Worm (Caenorhabditis elegans): Measurements from ENCODE around the gene M03F8.5.

ce11 chrV:5984244-5984643 lies 47.7 kb upstream of the M03F8.5 start:
- TF ChIP-seq ceh-45 (GFP tag; IDR thresholded peaks at IDR 0.05) = no peak
- TF ChIP-seq ceh-19 (GFP tag; optimal IDR thresholded peaks at IDR 0.05) = no peak
- no peak for TF ChIP-seq rnt-1 (tag; optimal IDR thresholded peaks at IDR 0.05)
- TF ChIP-seq C08G9.2 (tag; optimal IDR thresholded peaks at IDR 0.05) = no peak
- TF ChIP-seq sdc-2 (tag; optimal IDR thresholded peaks at IDR 0.05) = no peak
- TF ChIP-seq ceh-22 (tag; optimal IDR thresholded peaks at IDR 0.05) = no peak
- no peak for TF ChIP-seq odd-2 (tag; optimal IDR thresholded peaks at IDR 0.05)
- TF ChIP-seq ceh-2 (tag; optimal IDR thresholded peaks at IDR 0.05) = no peak
- no peak for TF ChIP-seq F13H6.1 (tag; optimal IDR thresholded peaks at IDR 0.05)
